Worm (Caenorhabditis elegans) whole organism, young adult: Measurements from ENCODE around the gene F13B12.2.

ENCODE experiments used
- B0336.3 ChIP-seq: fragments of 200-800 bp; sonication (Bioruptor generic); IDR thresholded peaks from 2 replicates; pipeline ENCODE4 v1.3.6; 2022; ENCODE audit warnings: missing genetic modification characterization, missing compliant biosample characterization
- D2030.7 ChIP-seq: fragments of 200-800 bp; sonication (Bioruptor generic); IDR thresholded peaks from 2 replicates; pipeline ENCODE4 v1.3.6; 2022; ENCODE audit warnings: missing genetic modification reagents, missing genetic modification characterization, missing compliant biosample characterization
- F33H1.4 ChIP-seq: fragments of 200-800 bp; sonication (Bioruptor generic); IDR thresholded peaks from 2 replicates; pipeline ENCODE4 v1.3.6; 2022; ENCODE audit warnings: missing genetic modification reagents, missing genetic modification characterization, missing compliant biosample characterization
- F55B11.4 ChIP-seq: sonication (generic microtip); optimal IDR thresholded peaks from 2 replicates; lab custom pipeline; 2016; ENCODE audit warnings: missing compliant biosample characterization, missing genetic modification characterization, borderline replicate concordance; ENCODE audit not compliant: insufficient read depth
- K12H6.12 ChIP-seq: fragments of 200-800 bp; sonication (Bioruptor generic); optimal IDR thresholded peaks from 2 replicates; lab custom pipeline; 2018; ENCODE audit warnings: mild to moderate bottlenecking, missing genetic modification characterization, missing compliant biosample characterization
- T26A5.8 ChIP-seq: sonication (generic microtip); optimal IDR thresholded peaks from 2 replicates; lab custom pipeline; 2016; ENCODE audit warnings: missing genetic modification characterization, missing compliant biosample characterization
- Y67H2A.10 ChIP-seq: fragments of 200-800 bp; sonication (Bioruptor generic); conservative IDR thresholded peaks from 2 replicates; pipeline ENCODE4 v1.3.6; 2022; ENCODE audit warnings: missing genetic modification reagents, missing genetic modification characterization, missing compliant biosample characterization
- atf-7 ChIP-seq: sonication (generic microtip); optimal IDR thresholded peaks from 2 replicates; lab custom pipeline; 2017; ENCODE audit warnings: mild to moderate bottlenecking, missing genetic modification characterization, missing compliant biosample characterization
- athp-1 ChIP-seq: sonication (generic microtip); optimal IDR thresholded peaks from 2 replicates; lab custom pipeline; 2017; ENCODE audit warnings: mild to moderate bottlenecking, missing genetic modification characterization, missing compliant biosample characterization
- attf-3 ChIP-seq: fragments of 200-800 bp; sonication (Bioruptor generic); conservative IDR thresholded peaks from 2 replicates; pipeline ENCODE4 v1.3.6; 2022; ENCODE audit warnings: missing genetic modification reagents, missing genetic modification characterization, missing compliant biosample characterization
- attf-5 ChIP-seq: fragments of 200-800 bp; sonication (Bioruptor generic); optimal IDR thresholded peaks from 2 replicates; lab custom pipeline; 2018; ENCODE audit warnings: mild to moderate bottlenecking, missing genetic modification characterization, missing compliant biosample characterization
- bed-2 ChIP-seq: fragments of 200-800 bp; sonication (Bioruptor generic); IDR thresholded peaks from 2 replicates; pipeline ENCODE4 v1.3.6; 2022; ENCODE audit warnings: missing genetic modification reagents, missing genetic modification characterization, missing compliant biosample characterization
- ceh-100 ChIP-seq: fragments of 200-800 bp; sonication (Bioruptor generic); IDR thresholded peaks from 2 replicates; pipeline ENCODE4 v1.3.6; 2022; ENCODE audit warnings: missing genetic modification reagents, missing genetic modification characterization, missing compliant biosample characterization
- ceh-40 ChIP-seq: fragments of 200-800 bp; sonication (Bioruptor generic); IDR thresholded peaks from 2 replicates; pipeline ENCODE4 v1.3.6; 2022; ENCODE audit warnings: missing genetic modification characterization, missing compliant biosample characterization
- ceh-79 ChIP-seq: sonication (generic microtip); optimal IDR thresholded peaks from 2 replicates; lab custom pipeline; 2017; ENCODE audit warnings: mild to moderate bottlenecking, missing genetic modification characterization, missing compliant biosample characterization
- dox-1 ChIP-seq: fragments of 200-800 bp; sonication (Bioruptor generic); IDR thresholded peaks from 2 replicates; pipeline ENCODE4 v1.3.6; 2022; ENCODE audit warnings: missing genetic modification reagents, missing genetic modification characterization, missing compliant biosample characterization
- dpff-1 ChIP-seq: sonication (generic microtip); optimal IDR thresholded peaks from 2 replicates; lab custom pipeline; 2017; ENCODE audit warnings: mild to moderate bottlenecking, missing genetic modification characterization, missing compliant biosample characterization
- dpl-1 ChIP-seq: fragments of 150-350 bp; optimal IDR thresholded peaks from 2 replicates; lab custom pipeline; 2014; ENCODE audit warnings: missing biosample characterization, missing genetic modification reagents, missing genetic modification characterization
- egl-18 ChIP-seq: fragments of 200-800 bp; sonication (Bioruptor generic); IDR thresholded peaks from 2 replicates; pipeline ENCODE4 v1.3.6; 2022; ENCODE audit warnings: missing genetic modification reagents, missing genetic modification characterization, missing compliant biosample characterization
- egl-44 ChIP-seq: fragments of 200-800 bp; sonication (Bioruptor generic); IDR thresholded peaks from 2 replicates; pipeline ENCODE4 v1.3.6; 2022; ENCODE audit warnings: missing genetic modification reagents, missing genetic modification characterization, missing compliant biosample characterization
- hmg-1.2 ChIP-seq: fragments of 200-800 bp; sonication (Bioruptor generic); IDR thresholded peaks from 2 replicates; pipeline ENCODE4 v1.3.6; 2022; ENCODE audit warnings: missing genetic modification reagents, missing genetic modification characterization, missing compliant biosample characterization
- hsf-1 ChIP-seq: fragments of 200-800 bp; sonication (Bioruptor generic); IDR thresholded peaks from 2 replicates; pipeline ENCODE4 v1.3.6; 2022; ENCODE audit warnings: missing genetic modification reagents, missing genetic modification characterization, missing compliant biosample characterization
- let-526 ChIP-seq: fragments of 200-800 bp; sonication (Bioruptor generic); IDR thresholded peaks from 2 replicates; pipeline ENCODE4 v1.3.6; 2022; ENCODE audit warnings: missing genetic modification reagents, missing genetic modification characterization, missing compliant biosample characterization
- lin-35 ChIP-seq, 3 experiments: fragments of 150-350 bp in 2 of 3; sonication (generic microtip) in 1 of 3; optimal IDR thresholded peaks; 2 replicates each; lab custom pipeline; 2014 to 2018; ENCODE audit warnings: missing biosample characterization in 3 of 3, missing genetic modification characterization in 3 of 3, missing genetic modification reagents in 3 of 3
- lin-54 ChIP-seq: fragments of 200-800 bp; sonication (Bioruptor generic); optimal IDR thresholded peaks from 2 replicates; lab custom pipeline; 2018; ENCODE audit warnings: mild to moderate bottlenecking, missing genetic modification characterization, missing compliant biosample characterization
- lir-1 ChIP-seq: fragments of 200-800 bp; sonication (Bioruptor generic); conservative IDR thresholded peaks from 2 replicates; pipeline ENCODE4 v1.3.6; 2022; ENCODE audit warnings: missing genetic modification reagents, missing genetic modification characterization, missing compliant biosample characterization
- lsl-1 ChIP-seq: fragments of 200-800 bp; sonication (Bioruptor generic); optimal IDR thresholded peaks from 2 replicates; lab custom pipeline; 2018; ENCODE audit warnings: mild to moderate bottlenecking, missing genetic modification characterization, moderate library complexity, missing compliant biosample characterization
- lsy-27 ChIP-seq: sonication (generic microtip); optimal IDR thresholded peaks from 2 replicates; lab custom pipeline; 2017; ENCODE audit warnings: missing genetic modification characterization, mild to moderate bottlenecking, missing compliant biosample characterization, antibody characterized with exemption, missing genotype, borderline replicate concordance; ENCODE audit not compliant: insufficient read depth
- madf-3 ChIP-seq: fragments of 200-800 bp; sonication (Bioruptor generic); IDR thresholded peaks from 2 replicates; pipeline ENCODE4 v1.3.6; 2022; ENCODE audit warnings: missing genetic modification reagents, missing genetic modification characterization, missing compliant biosample characterization
- madf-8 ChIP-seq: fragments of 200-800 bp; sonication (Bioruptor generic); conservative IDR thresholded peaks from 2 replicates; pipeline ENCODE4 v1.3.6; 2022; ENCODE audit warnings: missing genetic modification reagents, missing genetic modification characterization, missing compliant biosample characterization
- mel-28 ChIP-seq: sonication (generic microtip); optimal IDR thresholded peaks from 2 replicates; lab custom pipeline; 2016; ENCODE audit warnings: borderline replicate concordance, mild to moderate bottlenecking, missing genetic modification characterization, missing compliant biosample characterization
- mes-4 ChIP-seq: sonication (generic microtip); optimal IDR thresholded peaks from 2 replicates; lab custom pipeline; 2016; ENCODE audit warnings: missing genotype, missing genetic modification characterization, missing compliant biosample characterization
- nfya-1 ChIP-seq: sonication (generic microtip); optimal IDR thresholded peaks from 2 replicates; lab custom pipeline; 2017; ENCODE audit warnings: antibody characterized with exemption, missing compliant biosample characterization, missing genetic modification characterization, borderline replicate concordance; ENCODE audit not compliant: insufficient read depth
- nhr-120 ChIP-seq: fragments of 200-800 bp; sonication (Bioruptor generic); IDR thresholded peaks from 2 replicates; pipeline ENCODE4 v1.3.6; 2022; ENCODE audit warnings: missing genetic modification characterization, missing compliant biosample characterization
- nhr-90 ChIP-seq: sonication (generic microtip); optimal IDR thresholded peaks from 2 replicates; lab custom pipeline; 2016; ENCODE audit warnings: missing genotype, mild to moderate bottlenecking, missing genetic modification characterization, missing compliant biosample characterization
- sdz-38 ChIP-seq: sonication (generic microtip); optimal IDR thresholded peaks from 2 replicates; lab custom pipeline; 2016; ENCODE audit warnings: missing genotype, missing genetic modification characterization, missing compliant biosample characterization
- snpc-1.1 ChIP-seq: sonication (generic microtip); optimal IDR thresholded peaks from 2 replicates; lab custom pipeline; 2017; ENCODE audit warnings: missing genetic modification characterization, mild to moderate bottlenecking, missing compliant biosample characterization, antibody characterized with exemption, moderate library complexity, missing genotype, missing genetic modification reagents; ENCODE audit not compliant: insufficient read depth
- snpc-4 ChIP-seq, 5 experiments: fragments of 150-350 bp in 1 of 5; sonication (generic microtip) in 4 of 5; optimal IDR thresholded peaks; 2 replicates each; lab custom pipeline; 2014 to 2018; ENCODE audit warnings: missing genetic modification characterization in 5 of 5, missing biosample characterization in 3 of 5, antibody characterized with exemption in 2 of 5, mild to moderate bottlenecking in 2 of 5, missing compliant biosample characterization in 2 of 5, missing genotype in 2 of 5, moderate library complexity in 2 of 5, missing genetic modification reagents in 1 of 5
- somi-1 ChIP-seq: fragments of 200-800 bp; sonication (Bioruptor generic); optimal IDR thresholded peaks from 2 replicates; lab custom pipeline; 2018; ENCODE audit warnings: mild to moderate bottlenecking, missing genetic modification characterization, missing compliant biosample characterization
- ztf-18 ChIP-seq: sonication (generic microtip); optimal IDR thresholded peaks from 2 replicates; lab custom pipeline; 2016; ENCODE audit warnings: missing genotype, mild to moderate bottlenecking, missing genetic modification characterization, missing compliant biosample characterization
- ztf-28 ChIP-seq: fragments of 200-800 bp; sonication (Bioruptor generic); IDR thresholded peaks from 2 replicates; pipeline ENCODE4 v1.3.6; 2022; ENCODE audit warnings: missing genetic modification reagents, missing genetic modification characterization, missing compliant biosample characterization

Gene F13B12.2

DNA sequence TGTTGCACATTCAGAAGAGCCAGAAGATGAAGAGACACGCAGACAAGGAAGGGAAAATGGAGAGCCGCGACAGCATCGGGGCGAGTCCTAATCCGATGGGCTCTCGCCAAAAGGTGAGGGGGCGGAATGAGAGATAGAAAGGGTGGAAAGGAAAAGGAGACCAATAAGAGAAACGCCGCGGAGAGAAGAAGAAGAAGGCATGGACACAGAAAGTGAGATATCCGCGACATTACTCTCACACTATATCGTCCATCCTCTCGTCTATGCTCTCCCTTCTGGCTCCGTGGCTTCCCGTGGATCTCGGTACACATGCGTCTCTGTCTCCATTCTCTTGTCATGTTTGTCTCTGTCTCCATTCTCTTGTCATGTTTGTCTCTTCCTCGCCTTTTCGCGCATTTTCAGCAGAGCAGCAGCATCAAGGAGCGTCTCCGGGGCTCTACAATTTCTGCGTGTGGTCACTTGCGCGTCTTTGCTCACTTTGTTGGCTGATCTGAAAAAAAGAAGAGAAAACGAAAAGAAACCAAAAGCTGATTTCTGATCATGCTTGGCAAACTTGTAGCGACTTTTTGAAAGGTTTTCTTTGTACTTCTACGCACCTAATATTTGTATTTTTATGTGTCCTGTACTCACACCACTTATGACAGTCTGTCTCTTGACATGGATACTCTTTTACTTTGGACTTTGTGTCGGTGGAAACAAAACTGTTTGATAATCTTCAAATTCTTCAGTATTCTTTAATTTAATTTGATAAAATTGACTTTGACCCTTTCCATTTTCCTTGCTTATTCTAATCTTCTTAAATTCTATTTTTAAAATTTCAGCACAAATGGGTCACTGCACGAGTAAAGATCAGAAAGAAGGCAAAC, 25.5 kb downstream of the F13B12.2 start, which contains the start of gene gpa-7 (continued):
- TF ChIP-seq attf-5: peak; percentile 19

DNA sequence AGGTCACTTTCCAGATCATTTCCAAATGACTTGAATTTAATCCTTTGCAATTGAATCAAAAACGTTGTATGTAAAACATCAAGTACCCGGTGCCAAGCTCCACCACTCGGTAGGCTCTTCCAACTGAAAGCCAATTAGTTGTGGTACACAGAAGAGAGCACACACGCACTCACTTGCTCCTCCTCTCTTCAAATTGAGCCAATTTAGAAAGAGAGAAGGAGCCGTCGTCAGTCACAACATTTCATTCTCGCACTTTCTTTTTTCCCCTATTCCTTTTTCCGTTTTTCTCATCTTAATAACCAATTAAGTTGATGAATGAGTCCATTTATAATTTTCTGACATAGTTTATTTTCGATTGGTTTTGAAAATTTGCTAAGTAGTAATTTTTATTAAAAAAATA, 30.7 kb downstream of the F13B12.2 start:
- no peak for TF ChIP-seq ceh-79
- no peak for TF ChIP-seq snpc-1.1 (tag; lab: Kevin White, UChicago)
- TF ChIP-seq lin-35 (GFP tag; optimal IDR thresholded peaks at IDR 0.05; lab: Kevin White, UChicago): no peak
- no peak for TF ChIP-seq let-526 (GFP tag; lab: Robert Waterston, UW)
- TF ChIP-seq attf-3 (GFP tag; lab: Robert Waterston, UW): no peak
- no peak for TF ChIP-seq mes-4
- no peak for TF ChIP-seq dpff-1 (tag; lab: Kevin White, UChicago)
- TF ChIP-seq F55B11.4 (tag; lab: Kevin White, UChicago): no peak
- TF ChIP-seq somi-1 (GFP tag; lab: Kevin White, UChicago): no peak
- TF ChIP-seq Y67H2A.10: no peak
- no peak for TF ChIP-seq snpc-4 (GFP tag; optimal IDR thresholded peaks at IDR 0.05; lab: Kevin White, UChicago)
- TF ChIP-seq snpc-4 (tag; optimal IDR thresholded peaks at IDR 0.05; lab: Kevin White, UChicago): no peak
- no peak for TF ChIP-seq B0336.3 (GFP tag; lab: Robert Waterston, UW)
- TF ChIP-seq ceh-40 (GFP tag; lab: Robert Waterston, UW): no peak

DNA sequence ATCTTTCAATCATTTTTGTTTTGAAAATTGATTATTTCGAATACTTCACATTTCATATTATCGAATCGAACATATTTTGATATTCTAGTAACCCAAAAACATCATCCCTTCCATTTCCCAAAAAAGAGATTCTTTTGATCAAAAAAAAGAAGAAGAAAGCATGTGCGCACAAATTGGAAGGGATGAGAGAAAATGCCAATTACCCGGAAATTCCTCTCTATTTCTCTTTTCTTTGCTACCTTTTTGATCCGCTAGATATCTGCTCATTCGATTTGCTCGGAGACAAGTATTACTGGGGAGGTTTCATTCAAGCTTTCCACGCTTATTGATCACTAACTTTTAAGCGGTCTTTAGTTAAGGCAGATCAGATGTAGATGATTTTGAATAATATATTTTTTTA, 32.1 kb downstream of the F13B12.2 start:
- TF ChIP-seq T26A5.8 (no peak), egl-18 (no peak)
- TF ChIP-seq, all 124 proteins: peak for 0

DNA sequence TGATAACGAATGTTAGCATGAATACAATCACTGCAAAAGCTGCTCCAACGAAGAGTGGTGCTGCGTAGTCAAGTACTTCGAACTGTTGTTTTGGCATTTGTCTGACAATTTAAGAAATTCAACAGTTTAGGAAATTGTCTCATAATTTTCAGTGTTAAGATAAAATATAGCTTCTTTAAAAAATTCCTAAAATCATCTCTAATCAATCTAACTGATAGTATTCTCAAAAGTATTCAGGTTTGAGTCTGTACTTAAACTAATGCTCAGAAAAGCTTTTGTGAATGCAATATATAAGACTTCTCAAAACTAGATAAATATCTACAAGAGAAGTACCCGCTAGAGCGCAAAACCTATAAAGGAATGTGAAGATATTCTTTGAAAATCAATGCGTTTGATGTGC, 34.1 kb downstream of the F13B12.2 start, which contains the start of gene R10H10.4:
R10H10.4 (minus strand) TSS at position 101 of the 400 bp plus-strand sequence.
- TF ChIP-seq hmg-1.2 (GFP tag; lab: Robert Waterston, UW) (no peak), hsf-1 (GFP tag; lab: Robert Waterston, UW) (no peak), lsl-1 (GFP tag; lab: Kevin White, UChicago) (no peak), snpc-1.1 (tag; lab: Kevin White, UChicago) (no peak), nfya-1 (no peak), D2030.7 (GFP tag; lab: Robert Waterston, UW) (no peak), madf-8 (no peak), F33H1.4 (no peak), T26A5.8 (no peak), F55B11.4 (tag; lab: Kevin White, UChicago) (no peak), ztf-28 (GFP tag; lab: Robert Waterston, UW) (no peak), madf-3 (GFP tag; lab: Robert Waterston, UW) (no peak), egl-44 (GFP tag; lab: Robert Waterston, UW) (no peak), dox-1 (GFP tag; lab: Robert Waterston, UW) (no peak), atf-7 (tag; lab: Kevin White, UChicago) (no peak), lir-1 (no peak)

DNA sequence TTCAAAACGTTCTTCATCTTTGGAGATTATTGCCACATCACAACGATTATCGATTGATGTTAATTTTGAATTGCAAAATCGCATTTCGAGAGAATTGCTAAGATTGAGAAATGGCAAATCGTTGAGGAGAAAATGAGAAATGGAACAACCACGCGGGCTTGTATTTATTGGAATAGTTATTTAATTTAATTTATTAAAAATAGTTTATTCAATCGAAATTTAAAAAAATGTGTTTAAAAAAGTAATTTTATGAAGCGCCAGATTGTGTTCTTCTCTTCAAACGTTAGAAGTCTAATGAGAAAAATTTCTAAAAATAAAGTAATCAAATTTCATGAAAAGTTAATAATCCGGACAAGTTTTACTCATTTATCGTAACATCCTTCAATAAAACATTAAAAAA, 37.1 kb downstream of the F13B12.2 start, which contains the start of gene spe-26:
spe-26 (minus strand) TSS at position 101 of the 400 bp plus-strand sequence.
- no peak for TF ChIP-seq lin-54
- TF ChIP-seq dox-1 (GFP tag; lab: Robert Waterston, UW): no peak
- TF ChIP-seq bed-2 (GFP tag; lab: Robert Waterston, UW): no peak
- no peak for TF ChIP-seq nhr-120 (GFP tag; lab: Robert Waterston, UW)
- no peak for TF ChIP-seq ceh-100 (GFP tag; lab: Robert Waterston, UW)
- TF ChIP-seq ceh-79: no peak
- TF ChIP-seq dpl-1 (GFP tag; lab: Kevin White, UChicago): no peak
- no peak for TF ChIP-seq athp-1
- TF ChIP-seq sdz-38: no peak
- TF ChIP-seq egl-18: no peak
- no peak for TF ChIP-seq mel-28 (tag; lab: Kevin White, UChicago)
- no peak for TF ChIP-seq lsy-27 (tag; lab: Kevin White, UChicago)
- TF ChIP-seq ztf-18 (tag; lab: Kevin White, UChicago): no peak
- no peak for TF ChIP-seq K12H6.12
- no peak for TF ChIP-seq nhr-90 (tag; lab: Kevin White, UChicago)
